Fruit fly (Drosophila melanogaster) whole organism, embryonic: ENCODE data around the gene Dic1.

Experiments used
- CG10543 ChIP-seq: fragments of 200-800 bp; sonication (Bioruptor generic); optimal IDR thresholded peaks from 3 replicates; lab custom pipeline; 2017; ENCODE audit warnings: missing biosample characterization, mild to moderate bottlenecking, missing genetic modification characterization, moderate library complexity
- CG13424 ChIP-seq: fragments of 200-800 bp; sonication (Bioruptor generic); optimal IDR thresholded peaks from 2 replicates; lab custom pipeline; 2019; ENCODE audit warnings: missing biosample characterization, mild to moderate bottlenecking, missing genetic modification characterization, moderate library complexity
- CG13624 ChIP-seq: fragments of 200-800 bp; sonication (Bioruptor generic); optimal IDR thresholded peaks from 2 replicates; lab custom pipeline; 2016; ENCODE audit warnings: missing biosample characterization, missing genetic modification characterization
- CG14050 ChIP-seq: fragments of 200-800 bp; sonication (Bioruptor generic); IDR thresholded peaks from 3 replicates; pipeline ENCODE4 v1.3.6; 2022; ENCODE audit warnings: missing biosample characterization, missing genetic modification characterization
- CG15514 ChIP-seq: fragments of 200-800 bp; sonication (Bioruptor generic); optimal IDR thresholded peaks from 3 replicates; lab custom pipeline; 2017; ENCODE audit warnings: missing biosample characterization, missing genetic modification characterization, mild to moderate bottlenecking, moderate library complexity, missing genetic modification reagents
- CG2120 ChIP-seq: fragments of 200-800 bp; sonication (Bioruptor generic); optimal IDR thresholded peaks from 3 replicates; lab custom pipeline; 2016; ENCODE audit warnings: missing biosample characterization, missing genetic modification characterization
- CG2199 ChIP-seq: fragments of 200-800 bp; sonication (Bioruptor generic); IDR thresholded peaks from 3 replicates; pipeline ENCODE4 v1.3.6; 2022; ENCODE audit warnings: missing biosample characterization, missing genetic modification characterization
- CG2712 ChIP-seq: fragments of 200-800 bp; optimal IDR thresholded peaks from 3 replicates; lab custom pipeline; 2019; ENCODE audit warnings: missing biosample characterization, mild to moderate bottlenecking, missing genetic modification characterization, moderate library complexity
- CG2875 ChIP-seq: fragments of 200-800 bp; sonication (Bioruptor generic); optimal IDR thresholded peaks from 2 replicates; lab custom pipeline; 2017; ENCODE audit warnings: missing biosample characterization, mild to moderate bottlenecking, missing genetic modification characterization, missing genetic modification reagents
- CG4360 ChIP-seq: fragments of 200-800 bp; sonication (Bioruptor generic); IDR thresholded peaks from 2 replicates; pipeline ENCODE4 v1.3.6; 2022; ENCODE audit warnings: missing biosample characterization, missing genetic modification characterization
- CG9215 ChIP-seq: fragments of 200-800 bp; sonication (Bioruptor generic); IDR thresholded peaks from 2 replicates; pipeline ENCODE4 v1.3.6; 2022; ENCODE audit warnings: missing biosample characterization, missing genetic modification characterization
- Dad ChIP-seq: fragments of 200-800 bp; sonication (Bioruptor generic); optimal IDR thresholded peaks from 3 replicates; lab custom pipeline; 2016; ENCODE audit warnings: missing biosample characterization, missing genetic modification characterization
- Deaf1 ChIP-seq: fragments of 200-800 bp; optimal IDR thresholded peaks from 3 replicates; lab custom pipeline; 2019; ENCODE audit warnings: missing biosample characterization, mild to moderate bottlenecking, missing genetic modification characterization, moderate library complexity
- Dip2 ChIP-seq: fragments of 200-800 bp; sonication (Bioruptor generic); IDR thresholded peaks from 2 replicates; pipeline ENCODE4 v1.3.6; 2022; ENCODE audit warnings: missing biosample characterization, missing genetic modification characterization
- HHEX ChIP-seq: fragments of 200-800 bp; sonication (Bioruptor generic); optimal IDR thresholded peaks from 3 replicates; lab custom pipeline; 2017; ENCODE audit warnings: missing biosample characterization, mild to moderate bottlenecking, missing genetic modification characterization, missing genetic modification reagents
- Lim3 ChIP-seq: fragments of 200-800 bp; sonication (Bioruptor generic); IDR thresholded peaks from 2 replicates; pipeline ENCODE4 v1.3.6; 2022; ENCODE audit warnings: missing biosample characterization, missing genetic modification characterization
- MESR4 ChIP-seq: fragments of 200-800 bp; sonication (Bioruptor generic); optimal IDR thresholded peaks from 2 replicates; lab custom pipeline; 2018; ENCODE audit warnings: missing biosample characterization, mild to moderate bottlenecking, missing genetic modification characterization, moderate library complexity
- Mad ChIP-seq: fragments of 200-800 bp; sonication (Bioruptor generic); optimal IDR thresholded peaks from 2 replicates; lab custom pipeline; 2016; ENCODE audit warnings: missing biosample characterization, missing genetic modification characterization
- NC2α ChIP-seq: fragments of 200-800 bp; sonication (Bioruptor generic); optimal IDR thresholded peaks from 2 replicates; lab custom pipeline; 2016; ENCODE audit warnings: missing biosample characterization, missing genetic modification characterization
- Nf-YA ChIP-seq: fragments of 200-800 bp; sonication (Bioruptor generic); IDR thresholded peaks from 2 replicates; pipeline ENCODE4 v1.3.6; 2022; ENCODE audit warnings: missing biosample characterization, missing genetic modification characterization
- Nf-YC ChIP-seq: fragments of 200-800 bp; optimal IDR thresholded peaks from 3 replicates; lab custom pipeline; 2019; ENCODE audit warnings: missing biosample characterization, mild to moderate bottlenecking, missing genetic modification characterization, moderate library complexity
- Oli ChIP-seq: fragments of 200-800 bp; sonication (Bioruptor generic); optimal IDR thresholded peaks from 2 replicates; lab custom pipeline; 2018; ENCODE audit warnings: missing biosample characterization, mild to moderate bottlenecking, missing genetic modification characterization, moderate library complexity
- Optix ChIP-seq: fragments of 200-800 bp; sonication (Bioruptor generic); IDR thresholded peaks from 3 replicates; pipeline ENCODE4 v1.3.6; 2022; ENCODE audit warnings: missing biosample characterization, missing genetic modification characterization
- Sox102F ChIP-seq: fragments of 200-800 bp; sonication (Bioruptor generic); optimal IDR thresholded peaks from 2 replicates; lab custom pipeline; 2018; ENCODE audit warnings: missing biosample characterization, mild to moderate bottlenecking, missing genetic modification characterization, moderate library complexity
- Stat92E ChIP-seq, 3 experiments: fragments of >200 bp in 2 of 3; fragments of 200-800 bp in 1 of 3; sonication (Bioruptor generic) in 1 of 3; optimal IDR thresholded peaks; 2 replicates each; lab custom pipeline; 2017 to 2019; ENCODE audit warnings: missing biosample characterization in 3 of 3, missing genetic modification characterization in 3 of 3, mild to moderate bottlenecking in 1 of 3, moderate library complexity in 1 of 3
- cwo ChIP-seq: fragments of 200-800 bp; sonication (Bioruptor generic); optimal IDR thresholded peaks from 3 replicates; lab custom pipeline; 2017; ENCODE audit warnings: missing biosample characterization, missing genetic modification characterization, mild to moderate bottlenecking, moderate library complexity, missing genetic modification reagents
- dan ChIP-seq: fragments of 200-800 bp; sonication (Bioruptor generic); IDR thresholded peaks from 2 replicates; pipeline ENCODE4 v1.3.6; 2022; ENCODE audit warnings: missing biosample characterization, missing genetic modification characterization
- dati ChIP-seq: fragments of 200-800 bp; sonication (Bioruptor generic); IDR thresholded peaks from 2 replicates; pipeline ENCODE4 v1.3.6; 2022; ENCODE audit warnings: missing biosample characterization, missing genetic modification characterization
- exex ChIP-seq: fragments of 200-800 bp; sonication (Bioruptor generic); optimal IDR thresholded peaks from 4 replicates; lab custom pipeline; 2018; ENCODE audit warnings: missing biosample characterization, mild to moderate bottlenecking, missing genetic modification characterization, moderate library complexity
- fd64A ChIP-seq: fragments of 200-800 bp; sonication (Bioruptor generic); optimal IDR thresholded peaks from 3 replicates; lab custom pipeline; 2018; ENCODE audit warnings: missing biosample characterization, mild to moderate bottlenecking, missing genetic modification characterization
- fu2 ChIP-seq: fragments of 200-800 bp; sonication (Bioruptor generic); optimal IDR thresholded peaks from 2 replicates; lab custom pipeline; 2016; ENCODE audit warnings: missing biosample characterization, missing genetic modification characterization
- jumu ChIP-seq: fragments of 200-800 bp; sonication (Bioruptor generic); optimal IDR thresholded peaks from 3 replicates; lab custom pipeline; 2016; ENCODE audit warnings: missing biosample characterization, missing genetic modification characterization
- kay ChIP-seq: fragments of 200-800 bp; sonication (Bioruptor generic); optimal IDR thresholded peaks from 2 replicates; lab custom pipeline; 2016; ENCODE audit warnings: missing biosample characterization, missing genetic modification characterization
- lov ChIP-seq, 2 experiments: fragments of 200-800 bp in 1 of 2; fragments of >200 bp in 1 of 2; sonication (Bioruptor generic) in 1 of 2; IDR thresholded peaks in 1 of 2; optimal IDR thresholded peaks in 1 of 2; 2 replicates in 1 of 2; 3 replicates in 1 of 2; pipeline versions ENCODE4 v1.3.6 to Lab custom; 2017 to 2022; ENCODE audit warnings: missing biosample characterization in 1 of 2, missing genetic modification characterization in 1 of 2
- oc ChIP-seq: fragments of 200-800 bp; sonication (Bioruptor generic); optimal IDR thresholded peaks from 2 replicates; lab custom pipeline; 2018; ENCODE audit warnings: missing biosample characterization, mild to moderate bottlenecking, missing genetic modification characterization, moderate library complexity
- pfk ChIP-seq: fragments of 200-800 bp; sonication (Bioruptor generic); optimal IDR thresholded peaks from 2 replicates; lab custom pipeline; 2018; ENCODE audit warnings: missing biosample characterization, mild to moderate bottlenecking, missing genetic modification characterization, moderate library complexity
- prd ChIP-seq, 3 experiments: fragments of >200 bp in 2 of 3; fragments of 200-800 bp in 1 of 3; sonication (Bioruptor generic) in 1 of 3; optimal IDR thresholded peaks in 2 of 3; IDR thresholded peaks in 1 of 3; 2 replicates in 2 of 3; 3 replicates in 1 of 3; pipeline versions ENCODE4 v1.3.6 to Lab custom; 2017 to 2022; ENCODE audit warnings: missing biosample characterization in 1 of 3, missing genetic modification characterization in 1 of 3
- pros ChIP-seq: fragments of 200-800 bp; sonication (Bioruptor generic); optimal IDR thresholded peaks from 3 replicates; lab custom pipeline; 2019; ENCODE audit warnings: missing biosample characterization, mild to moderate bottlenecking, missing genetic modification characterization, moderate library complexity
- psq ChIP-seq: fragments of 200-800 bp; sonication (Bioruptor generic); optimal IDR thresholded peaks from 2 replicates; lab custom pipeline; 2017; ENCODE audit warnings: missing biosample characterization, missing genetic modification characterization
- sc ChIP-seq, 3 experiments: fragments of >200 bp in 2 of 3; fragments of 200-800 bp in 1 of 3; sonication (Bioruptor generic) in 1 of 3; optimal IDR thresholded peaks; 2 replicates in 2 of 3; 3 replicates in 1 of 3; lab custom pipeline; 2017; ENCODE audit warnings: mild to moderate bottlenecking in 1 of 3, missing biosample characterization in 1 of 3, missing genetic modification characterization in 1 of 3, missing genetic modification reagents in 1 of 3
- shn ChIP-seq: fragments of 200-800 bp; sonication (Bioruptor generic); optimal IDR thresholded peaks from 3 replicates; lab custom pipeline; 2016; ENCODE audit warnings: missing biosample characterization, missing genetic modification characterization
- tup ChIP-seq: fragments of 200-800 bp; sonication (Bioruptor generic); optimal IDR thresholded peaks from 2 replicates; lab custom pipeline; 2016; ENCODE audit warnings: missing biosample characterization, mild to moderate bottlenecking, missing genetic modification characterization, moderate library complexity
- vnd ChIP-seq: fragments of 200-800 bp; sonication (Bioruptor generic); IDR thresholded peaks from 3 replicates; pipeline ENCODE4 v1.3.6; 2022; ENCODE audit warnings: missing biosample characterization, missing genetic modification characterization; ENCODE audit not compliant: partially characterized antibody
- vvl ChIP-seq: fragments of 200-800 bp; sonication (Bioruptor generic); IDR thresholded peaks from 2 replicates; pipeline ENCODE4 v1.3.6; 2022; ENCODE audit warnings: missing biosample characterization, missing genetic modification characterization
- wdn ChIP-seq: fragments of 200-800 bp; sonication (Bioruptor generic); IDR thresholded peaks from 2 replicates; pipeline ENCODE4 v1.3.6; 2022; ENCODE audit warnings: missing biosample characterization, missing genetic modification characterization
- wor ChIP-seq: fragments of 200-800 bp; sonication (Bioruptor generic); IDR thresholded peaks from 2 replicates; pipeline ENCODE4 v1.3.6; 2022; ENCODE audit warnings: missing biosample characterization, missing genetic modification characterization

The Dic1 gene

dm6 chr3R:13366561-13367518 lies 2.1 kb downstream of the Dic1 start, which contains the start of gene Elp6 (continued):
- TF ChIP-seq shn (GFP tag; lab: Kevin White, UChicago) (peak; percentile 49), vvl (GFP tag; lab: Robert Waterston, UW) (peak; percentile 58; the same call in 1 of the 2 replicates), wdn (GFP tag; lab: Robert Waterston, UW) (no peak), Nf-YA (0 out of 2 replicates have a peak, but pooled peaks have one; percentile 18), Oli (peak; percentile 77), tup (GFP tag; lab: Kevin White, UChicago) (no peak), oc (no peak), Lim3 (no peak), Deaf1 (tag; lab: Kevin White, UChicago) (peak; percentile 37), sc (optimal IDR thresholded peaks at IDR 0.05; lab: Kevin White, UChicago) (no peak), sc (GFP tag; optimal IDR thresholded peaks at IDR 0.05; lab: Kevin White, UChicago) (peak; percentile 43), Optix (GFP tag; lab: Robert Waterston, UW) (no peak), Dip2 (GFP tag; lab: Robert Waterston, UW) (0 out of 2 replicates have a peak, but pooled peaks have one; percentile 6), Dad (GFP tag; lab: Kevin White, UChicago) (no peak), CG13424 (tag; lab: Kevin White, UChicago) (peak; percentile 67), fu2 (GFP tag; lab: Kevin White, UChicago) (peak; percentile 72), CG2712 (tag; lab: Kevin White, UChicago) (peak; percentile 47), exex (peak; percentile 33), pfk (no peak), dati (GFP tag; lab: Robert Waterston, UW) (0 out of 2 replicates have a peak, but pooled peaks have one; percentile 35), kay (GFP tag; lab: Kevin White, UChicago) (peak; percentile 29), Nf-YC (tag; lab: Kevin White, UChicago) (peak; percentile 51), jumu (GFP tag; lab: Kevin White, UChicago) (peak; percentile 28), CG13624 (GFP tag; lab: Kevin White, UChicago) (peak; percentile 43), Sox102F (peak; percentile 69), CG14050 (GFP tag; lab: Robert Waterston, UW) (peak; percentile 18; the same call in 1 of the 3 replicates), cwo (peak; percentile 59), CG4360 (GFP tag; lab: Robert Waterston, UW) (no peak), CG2199 (GFP tag; lab: Robert Waterston, UW) (no peak), Mad (GFP tag; lab: Kevin White, UChicago) (no peak), CG9215 (GFP tag; lab: Robert Waterston, UW) (peak; percentile 41), MESR4 (peak; percentile 23), vnd (GFP tag; lab: Robert Waterston, UW) (no peak), prd (optimal IDR thresholded peaks at IDR 0.05; lab: Kevin White, UChicago) (no peak), prd (GFP tag; IDR thresholded peaks at IDR 0.05; lab: Robert Waterston, UW) (peak; percentile 64), lov (optimal IDR thresholded peaks at IDR 0.05; lab: Kevin White, UChicago) (no peak), lov (GFP tag; IDR thresholded peaks at IDR 0.05; lab: Robert Waterston, UW) (no peak), wor (GFP tag; lab: Robert Waterston, UW) (no peak), psq (GFP tag; lab: Kevin White, UChicago) (peak; percentile 3), dan (GFP tag; lab: Robert Waterston, UW) (no peak), CG15514 (GFP tag; lab: Kevin White, UChicago) (peak; percentile 57), CG2120 (GFP tag; lab: Kevin White, UChicago) (peak; percentile 86), Stat92E (GFP tag; optimal IDR thresholded peaks at IDR 0.05; lab: Kevin White, UChicago) (no peak), HHEX (GFP tag; lab: Kevin White, UChicago) (peak; percentile 71), NC2α (GFP tag; lab: Kevin White, UChicago) (no peak), CG2875 (GFP tag; lab: Kevin White, UChicago) (peak; percentile 34), CG10543 (GFP tag; lab: Kevin White, UChicago) (peak; percentile 47), fd64A (GFP tag; lab: Kevin White, UChicago) (no peak), pros (no peak)
